Worm (Caenorhabditis elegans) whole organism, L3 larva: ENCODE measurements around the gene pde-3.

Source experiments
- aly-2 ChIP-seq: fragments of 150-350 bp; optimal IDR thresholded peaks from 2 replicates; lab custom pipeline; 2014; ENCODE audit warnings: missing biosample characterization, missing genetic modification characterization
- ama-1 ChIP-seq: fragments of 150-350 bp; optimal IDR thresholded peaks from 2 replicates; lab custom pipeline; 2018
- ceh-16 ChIP-seq: sonication (generic microtip); optimal IDR thresholded peaks from 2 replicates; lab custom pipeline; 2017; ENCODE audit warnings: missing biosample characterization, missing genetic modification characterization
- ceh-28 ChIP-seq: fragments of 150-350 bp; optimal IDR thresholded peaks from 2 replicates; lab custom pipeline; 2014; ENCODE audit warnings: missing biosample characterization, missing genetic modification reagents, missing genetic modification characterization
- ceh-82 ChIP-seq: fragments of 150-350 bp; optimal IDR thresholded peaks from 2 replicates; lab custom pipeline; 2014; ENCODE audit warnings: missing biosample characterization, missing genetic modification characterization
- ceh-9 ChIP-seq: sonication (generic microtip); optimal IDR thresholded peaks from 2 replicates; lab custom pipeline; 2018; ENCODE audit warnings: missing biosample characterization, missing genetic modification characterization
- daf-12 ChIP-seq: fragments of 150-350 bp; optimal IDR thresholded peaks from 2 replicates; lab custom pipeline; 2014; ENCODE audit warnings: missing biosample characterization, missing genetic modification reagents, missing genetic modification characterization
- egl-27 ChIP-seq: sonication (generic microtip); optimal IDR thresholded peaks from 4 replicates; lab custom pipeline; 2017; ENCODE audit warnings: missing biosample characterization, missing genetic modification reagents, missing genetic modification characterization
- egl-5 ChIP-seq: fragments of 150-350 bp; optimal IDR thresholded peaks from 2 replicates; lab custom pipeline; 2017; ENCODE audit warnings: missing biosample characterization, missing genetic modification reagents, missing genetic modification characterization, inconsistent platforms
- elt-1 ChIP-seq: fragments of 150-350 bp; optimal IDR thresholded peaks from 2 replicates; lab custom pipeline; 2014; ENCODE audit warnings: missing biosample characterization, missing genetic modification characterization
- elt-2 ChIP-seq: sonication (generic microtip); optimal IDR thresholded peaks from 2 replicates; lab custom pipeline; 2016; ENCODE audit warnings: missing genetic modification reagents, mild to moderate bottlenecking, missing genetic modification characterization, missing compliant biosample characterization
- eor-1 ChIP-seq, 2 experiments: fragments of 150-350 bp; optimal IDR thresholded peaks; 2 replicates each; lab custom pipeline; 2014 to 2018; ENCODE audit warnings: missing biosample characterization in 2 of 2, missing genetic modification characterization in 2 of 2
- fkh-10 ChIP-seq: sonication (generic microtip); optimal IDR thresholded peaks from 2 replicates; lab custom pipeline; 2017; ENCODE audit warnings: missing biosample characterization, missing genetic modification reagents, missing genetic modification characterization
- fkh-2 ChIP-seq: fragments of 150-350 bp; optimal IDR thresholded peaks from 2 replicates; lab custom pipeline; 2014; ENCODE audit warnings: missing biosample characterization, missing genetic modification reagents, missing genetic modification characterization
- fos-1 ChIP-seq: fragments of 150-350 bp; optimal IDR thresholded peaks from 2 replicates; lab custom pipeline; 2014; ENCODE audit warnings: missing biosample characterization, missing genetic modification characterization
- hmg-11 ChIP-seq: sonication (generic microtip); optimal IDR thresholded peaks from 2 replicates; lab custom pipeline; 2016; ENCODE audit warnings: missing genetic modification characterization, missing compliant biosample characterization
- jun-1 ChIP-seq: fragments of 150-350 bp; optimal IDR thresholded peaks from 2 replicates; lab custom pipeline; 2014; ENCODE audit warnings: missing biosample characterization, missing genetic modification reagents, missing genetic modification characterization
- lin-39 ChIP-seq: fragments of 150-350 bp; optimal IDR thresholded peaks from 2 replicates; lab custom pipeline; 2018; ENCODE audit warnings: missing biosample characterization, missing genetic modification reagents, missing genetic modification characterization
- mdl-1 ChIP-seq: fragments of 150-350 bp; optimal IDR thresholded peaks from 2 replicates; lab custom pipeline; 2014; ENCODE audit warnings: missing biosample characterization, missing genetic modification characterization
- nfya-1 ChIP-seq: sonication (generic microtip); optimal IDR thresholded peaks from 2 replicates; lab custom pipeline; 2017; ENCODE audit warnings: missing genetic modification characterization, mild to moderate bottlenecking, missing compliant biosample characterization, antibody characterized with exemption, moderate library complexity; ENCODE audit not compliant: insufficient read depth
- nhr-11 ChIP-seq: fragments of 150-350 bp; optimal IDR thresholded peaks from 2 replicates; lab custom pipeline; 2014; ENCODE audit warnings: missing biosample characterization, missing genetic modification characterization
- nhr-12 ChIP-seq: fragments of 150-350 bp; optimal IDR thresholded peaks from 2 replicates; lab custom pipeline; 2014; ENCODE audit warnings: missing biosample characterization, missing genetic modification characterization
- nhr-23 ChIP-seq: fragments of 150-350 bp; optimal IDR thresholded peaks from 2 replicates; lab custom pipeline; 2014; ENCODE audit warnings: missing biosample characterization, missing genetic modification reagents, missing genetic modification characterization
- nhr-237 ChIP-seq: fragments of 150-350 bp; optimal IDR thresholded peaks from 2 replicates; lab custom pipeline; 2014; ENCODE audit warnings: missing biosample characterization, missing genetic modification characterization
- nhr-25 ChIP-seq: sonication (generic microtip); optimal IDR thresholded peaks from 2 replicates; lab custom pipeline; 2017; ENCODE audit warnings: missing biosample characterization, missing genetic modification characterization
- nhr-28 ChIP-seq: fragments of 150-350 bp; optimal IDR thresholded peaks from 2 replicates; lab custom pipeline; 2014; ENCODE audit warnings: missing biosample characterization, missing genetic modification characterization
- nhr-43 ChIP-seq: sonication (generic microtip); optimal IDR thresholded peaks from 2 replicates; lab custom pipeline; 2016; ENCODE audit warnings: mild to moderate bottlenecking, missing genetic modification characterization, missing compliant biosample characterization; ENCODE audit not compliant: poor library complexity, severe bottlenecking
- nhr-67 ChIP-seq: fragments of 150-350 bp; optimal IDR thresholded peaks from 2 replicates; lab custom pipeline; 2014; ENCODE audit warnings: missing biosample characterization, missing genetic modification characterization
- nhr-76 ChIP-seq: fragments of 150-350 bp; sonication (generic microtip); optimal IDR thresholded peaks from 5 replicates; lab custom pipeline; 2014; ENCODE audit warnings: missing biosample characterization, missing genetic modification characterization
- nhr-77 ChIP-seq: fragments of 150-350 bp; optimal IDR thresholded peaks from 2 replicates; lab custom pipeline; 2014; ENCODE audit warnings: missing biosample characterization, missing genetic modification characterization
- snpc-4 ChIP-seq: fragments of 150-350 bp; optimal IDR thresholded peaks from 2 replicates; lab custom pipeline; 2014; ENCODE audit warnings: missing biosample characterization, missing genetic modification characterization
- tbx-2 ChIP-seq: sonication (generic microtip); optimal IDR thresholded peaks from 2 replicates; lab custom pipeline; 2016; ENCODE audit warnings: mild to moderate bottlenecking, missing genetic modification characterization, missing compliant biosample characterization
- unc-62 ChIP-seq: fragments of 150-350 bp; sonication (generic microtip); optimal IDR thresholded peaks from 4 replicates; lab custom pipeline; 2014; ENCODE audit warnings: missing biosample characterization, missing genetic modification reagents, missing genetic modification characterization
- zag-1 ChIP-seq: fragments of 150-350 bp; optimal IDR thresholded peaks from 2 replicates; lab custom pipeline; 2014; ENCODE audit warnings: missing biosample characterization, missing genetic modification characterization
- ztf-4 ChIP-seq: fragments of 150-350 bp; optimal IDR thresholded peaks from 2 replicates; lab custom pipeline; 2014; ENCODE audit warnings: missing biosample characterization, missing genetic modification characterization

pde-3 gene

DNA sequence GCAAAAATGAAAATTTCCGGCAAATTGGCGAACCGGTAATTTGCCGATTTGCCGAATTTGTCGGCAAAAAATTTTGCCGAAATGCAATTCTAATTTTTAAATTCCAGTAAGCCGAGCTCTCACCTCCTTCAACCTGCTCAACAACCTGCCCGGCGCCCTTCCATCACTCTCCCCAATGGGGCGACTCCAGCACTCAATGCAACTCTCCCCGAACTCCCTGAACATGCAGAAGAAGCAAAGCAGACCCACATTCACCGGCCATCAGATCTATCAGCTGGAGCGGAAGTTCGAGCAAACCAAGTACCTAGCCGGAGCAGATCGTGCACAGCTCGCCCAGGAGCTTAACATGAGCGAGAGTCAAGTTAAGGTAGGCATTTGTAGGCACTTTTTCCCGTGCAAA is 14.9 kb upstream of the pde-3 start:
- TF ChIP-seq ztf-4 (no peak), eor-1 (tag; optimal IDR thresholded peaks at IDR 0.05; lab: Kevin White, UChicago) (no peak), ama-1 (no peak), mdl-1 (tag; lab: Kevin White, UChicago) (no peak), ceh-28 (tag; lab: Kevin White, UChicago) (no peak), hmg-11 (tag; lab: Kevin White, UChicago) (no peak), fos-1 (tag; lab: Kevin White, UChicago) (no peak), nhr-25 (no peak)
- TF ChIP-seq, all 47 proteins: peak for 0

- TF ChIP-seq nhr-237 (tag; lab: Kevin White, UChicago) (no peak), nhr-28 (tag; lab: Kevin White, UChicago) (no peak), ceh-28 (tag; lab: Kevin White, UChicago) (no peak), egl-27 (tag; lab: Kevin White, UChicago) (no peak), lin-39 (tag; lab: Kevin White, UChicago) (no peak), nhr-43 (no peak), mdl-1 (tag; lab: Kevin White, UChicago) (no peak), nhr-12 (tag; lab: Kevin White, UChicago) (no peak), ceh-16 (tag; lab: Kevin White, UChicago) (no peak)
Measured at ce11 chrII:14907719-14908118, 11.8 kb upstream of the pde-3 start.

- TF ChIP-seq ztf-4 (no peak), unc-62 (no peak), lin-39 (tag; lab: Kevin White, UChicago) (no peak), egl-27 (tag; lab: Kevin White, UChicago) (no peak), fkh-10 (GFP tag; lab: Kevin White, UChicago) (no peak), snpc-4 (tag; lab: Kevin White, UChicago) (no peak), nhr-77 (tag; lab: Kevin White, UChicago) (no peak), ceh-16 (tag; lab: Kevin White, UChicago) (no peak), egl-5 (tag; lab: Kevin White, UChicago) (no peak), ceh-9 (tag; lab: Kevin White, UChicago) (no peak), aly-2 (tag; lab: Kevin White, UChicago) (no peak), daf-12 (tag; lab: Kevin White, UChicago) (no peak), ceh-82 (tag; lab: Kevin White, UChicago) (no peak), nhr-76 (tag; lab: Kevin White, UChicago) (no peak), fkh-2 (no peak), nhr-237 (tag; lab: Kevin White, UChicago) (no peak), tbx-2 (no peak), jun-1 (tag; lab: Kevin White, UChicago) (no peak)
Measured at ce11 chrII:14910307-14910706, 9.2 kb upstream of the pde-3 start, which contains the start of gene R03C1.1. Gene R03C1.1, minus strand, starts transcription at chrII:14910407.

- no peak for TF ChIP-seq nhr-25
- peak; percentile 42 for TF ChIP-seq snpc-4 (tag; lab: Kevin White, UChicago)
- no peak for TF ChIP-seq ceh-28 (tag; lab: Kevin White, UChicago)
Measured at ce11 chrII:14916848-14917247, 2.7 kb upstream of the pde-3 start.

DNA sequence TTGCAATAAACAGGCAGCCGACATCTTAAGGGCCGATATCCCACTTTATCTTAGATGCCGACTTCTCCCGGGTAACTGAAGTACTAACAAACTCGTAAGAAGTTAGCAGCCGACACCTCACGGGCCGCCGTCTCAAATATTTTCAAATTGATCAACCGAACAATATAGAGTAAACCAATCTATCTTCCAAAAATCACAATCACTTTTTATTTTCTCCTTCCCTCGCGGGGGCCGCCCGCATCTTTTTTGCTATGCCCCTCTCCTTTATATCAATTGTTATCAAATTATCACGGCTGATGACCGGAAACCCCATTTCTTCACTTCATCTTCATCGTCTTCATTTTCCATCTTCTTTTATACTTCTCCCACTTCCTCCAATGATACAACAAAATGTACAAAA is 9.3 kb downstream of the pde-3 start:
- TF ChIP-seq nhr-25, result no peak
- peak; percentile 9 for TF ChIP-seq nhr-23 (tag; lab: Kevin White, UChicago)
- TF ChIP-seq, all 47 proteins: peak for 1

- TF ChIP-seq nhr-11 (no peak), egl-27 (tag; lab: Kevin White, UChicago) (no peak), nhr-77 (tag; lab: Kevin White, UChicago) (no peak), unc-62 (no peak), nhr-28 (tag; lab: Kevin White, UChicago) (no peak), nhr-67 (tag; lab: Kevin White, UChicago) (no peak), ztf-4 (no peak), elt-2 (tag; lab: Kevin White, UChicago) (no peak), egl-5 (tag; lab: Kevin White, UChicago) (no peak), lin-39 (tag; lab: Kevin White, UChicago) (no peak), nhr-23 (tag; lab: Kevin White, UChicago) (no peak), nfya-1 (tag; lab: Kevin White, UChicago) (no peak), ama-1 (no peak), nhr-25 (no peak), nhr-237 (tag; lab: Kevin White, UChicago) (no peak), elt-1 (tag; lab: Kevin White, UChicago) (no peak), hmg-11 (tag; lab: Kevin White, UChicago) (no peak), zag-1 (tag; lab: Kevin White, UChicago) (no peak)
- TF ChIP-seq, all 47 proteins: peak for 0
Measured at ce11 chrII:14935431-14936071, 16.0 kb downstream of the pde-3 start.
